Fruit fly (Drosophila melanogaster): ENCODE measurements around the gene trol.

dm6 chrX:2592243-2592642 is 47.0 kb upstream of the trol start:
- TF ChIP-seq Dll (optimal IDR thresholded peaks at IDR 0.05), result no peak
- TF ChIP-seq CG8478 (optimal IDR thresholded peaks at IDR 0.05), result no peak
- TF ChIP-seq psq (optimal IDR thresholded peaks at IDR 0.05), result no peak
- no peak for TF ChIP-seq pan (optimal IDR thresholded peaks at IDR 0.05)
- TF ChIP-seq usp (GFP tag; optimal IDR thresholded peaks at IDR 0.05), result no peak

All from whole organism.